Worm (Caenorhabditis elegans): ENCODE results near the gene T25B2.3.

The T25B2.3 gene

DNA sequence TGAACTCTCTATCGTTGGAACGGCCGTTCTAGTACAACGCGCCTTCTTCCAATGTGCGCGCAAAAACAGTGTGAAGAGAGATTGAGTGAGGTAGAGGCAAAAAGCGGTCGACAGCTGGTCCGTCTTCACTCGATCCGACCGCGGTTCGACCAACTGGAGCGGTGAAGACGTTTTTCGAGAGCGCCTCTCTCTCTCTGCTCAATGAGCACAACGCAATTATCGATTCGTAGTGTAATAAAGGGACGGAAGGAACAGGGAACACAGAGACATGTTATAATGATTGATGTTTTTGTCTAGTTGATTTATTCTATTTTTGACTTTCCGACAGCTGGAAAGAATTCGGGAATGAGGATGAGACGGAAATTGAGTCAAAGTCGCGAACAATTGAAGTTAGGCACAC is 48.9 kb downstream of the T25B2.3 start:
- TF ChIP-seq zfp-3 (GFP tag; conservative IDR thresholded peaks at IDR 0.05): no peak
- no peak for TF ChIP-seq attf-4 (tag; optimal IDR thresholded peaks at IDR 0.05)
- TF ChIP-seq tag-97 (GFP tag; IDR thresholded peaks at IDR 0.05): no peak
- TF ChIP-seq daf-16 (GFP tag; optimal IDR thresholded peaks at IDR 0.05): no peak
- TF ChIP-seq daf-16 (tag; optimal IDR thresholded peaks at IDR 0.05): no peak
- TF ChIP-seq ceh-20 (GFP tag; IDR thresholded peaks at IDR 0.05): 0 out of 2 replicates have a peak, but pooled peaks have one; percentile 30
- no peak for TF ChIP-seq Y48G9A.11 (GFP tag; IDR thresholded peaks at IDR 0.05)
- peak; percentile 21 for TF ChIP-seq hlh-11 (tag; optimal IDR thresholded peaks at IDR 0.05)
- no peak; the same call in 1 of the 2 replicates for TF ChIP-seq set-16 (GFP tag; IDR thresholded peaks at IDR 0.05)

All from whole organism, L4 larva.